Fruit fly (Drosophila melanogaster) whole organism, prepupa: ENCODE measurements around the gene RpS29.

Source experiments
- CG10631 ChIP-seq: fragments of 200-800 bp; sonication (Bioruptor generic); optimal IDR thresholded peaks from 2 replicates; lab custom pipeline; 2016; ENCODE audit warnings: missing biosample characterization, missing genetic modification characterization
- CG11762 ChIP-seq: fragments of 200-800 bp; sonication (Bioruptor generic); optimal IDR thresholded peaks from 3 replicates; lab custom pipeline; 2016; ENCODE audit warnings: missing biosample characterization, missing genetic modification characterization; ENCODE audit not compliant: insufficient read depth
- CG11902 ChIP-seq: fragments of 200-800 bp; sonication (Bioruptor generic); optimal IDR thresholded peaks from 3 replicates; lab custom pipeline; 2016; ENCODE audit warnings: missing biosample characterization, missing genetic modification characterization
- CG15336 ChIP-seq: fragments of 200-800 bp; sonication (Bioruptor generic); IDR thresholded peaks from 2 replicates; pipeline ENCODE4 v1.3.6; 2022; ENCODE audit warnings: missing biosample characterization, missing genetic modification characterization
- CG1621 ChIP-seq: fragments of 200-800 bp; sonication (Bioruptor generic); optimal IDR thresholded peaks from 3 replicates; lab custom pipeline; 2018; ENCODE audit warnings: missing biosample characterization, mild to moderate bottlenecking, missing genetic modification characterization
- CG16779 ChIP-seq: fragments of 200-800 bp; sonication (Bioruptor generic); optimal IDR thresholded peaks from 3 replicates; lab custom pipeline; 2017; ENCODE audit warnings: missing biosample characterization, mild to moderate bottlenecking, missing genetic modification characterization
- CG3032 ChIP-seq: fragments of 200-800 bp; optimal IDR thresholded peaks from 2 replicates; lab custom pipeline; 2019; ENCODE audit warnings: missing biosample characterization, mild to moderate bottlenecking, missing genetic modification characterization, moderate library complexity
- CG34406 ChIP-seq: fragments of 200-800 bp; sonication (Bioruptor generic); optimal IDR thresholded peaks from 3 replicates; lab custom pipeline; 2016; ENCODE audit warnings: missing biosample characterization, missing genetic modification characterization
- CG3919 ChIP-seq: fragments of 200-800 bp; sonication (Bioruptor generic); optimal IDR thresholded peaks from 3 replicates; lab custom pipeline; 2016; ENCODE audit warnings: missing biosample characterization, missing genetic modification characterization
- CG6163 ChIP-seq: fragments of 200-800 bp; sonication (Bioruptor generic); IDR thresholded peaks from 3 replicates; pipeline ENCODE4 v1.3.6; 2022; ENCODE audit warnings: missing biosample characterization, missing genetic modification characterization
- CG6276 ChIP-seq: fragments of 200-800 bp; sonication (Bioruptor generic); optimal IDR thresholded peaks from 2 replicates; lab custom pipeline; 2017; ENCODE audit warnings: missing biosample characterization, mild to moderate bottlenecking, missing genetic modification characterization
- CG8119 ChIP-seq: fragments of 200-800 bp; sonication (Bioruptor generic); IDR thresholded peaks from 3 replicates; pipeline ENCODE4 v1.3.6; 2022; ENCODE audit warnings: missing biosample characterization, missing genetic modification characterization
- CG8319 ChIP-seq: fragments of 200-800 bp; sonication (Bioruptor generic); optimal IDR thresholded peaks from 3 replicates; lab custom pipeline; 2016; ENCODE audit warnings: missing biosample characterization, missing genetic modification characterization
- CG8632 ChIP-seq: fragments of 200-800 bp; sonication (Bioruptor generic); optimal IDR thresholded peaks from 3 replicates; lab custom pipeline; 2016; ENCODE audit warnings: missing biosample characterization, missing genetic modification characterization
- CG9139 ChIP-seq: fragments of 200-800 bp; sonication (Bioruptor generic); optimal IDR thresholded peaks from 3 replicates; lab custom pipeline; 2017; ENCODE audit warnings: missing biosample characterization, mild to moderate bottlenecking, missing genetic modification characterization
- Eip93F ChIP-seq: fragments of 200-800 bp; sonication (Bioruptor generic); optimal IDR thresholded peaks from 2 replicates; lab custom pipeline; 2016; ENCODE audit warnings: missing biosample characterization, mild to moderate bottlenecking, missing genetic modification characterization
- Ets21C ChIP-seq: fragments of 200-800 bp; sonication (Bioruptor generic); optimal IDR thresholded peaks from 3 replicates; lab custom pipeline; 2016; ENCODE audit warnings: missing biosample characterization, missing genetic modification characterization
- Hr38 ChIP-seq: sonication (Bioruptor generic); optimal IDR thresholded peaks from 2 replicates; lab custom pipeline; 2016; ENCODE audit warnings: missing biosample characterization, missing genetic modification characterization
- Hr39 ChIP-seq: fragments of 200-800 bp; sonication (Bioruptor generic); optimal IDR thresholded peaks from 2 replicates; lab custom pipeline; 2016; ENCODE audit warnings: missing biosample characterization, missing genetic modification characterization
- Hr4 ChIP-seq: fragments of 200-800 bp; sonication (Bioruptor generic); optimal IDR thresholded peaks from 3 replicates; lab custom pipeline; 2016; ENCODE audit warnings: missing biosample characterization, missing genetic modification characterization
- Lpt ChIP-seq: fragments of 200-800 bp; sonication (Bioruptor generic); optimal IDR thresholded peaks from 3 replicates; lab custom pipeline; 2016; ENCODE audit warnings: missing biosample characterization, missing genetic modification characterization
- Met ChIP-seq: fragments of 200-800 bp; sonication (Bioruptor generic); optimal IDR thresholded peaks from 3 replicates; lab custom pipeline; 2016; ENCODE audit warnings: missing biosample characterization, missing genetic modification characterization
- OdsH ChIP-seq: fragments of 200-800 bp; sonication (Bioruptor generic); optimal IDR thresholded peaks from 3 replicates; lab custom pipeline; 2016; ENCODE audit warnings: missing biosample characterization, missing genetic modification characterization
- Smox ChIP-seq: fragments of 200-800 bp; sonication (Bioruptor generic); optimal IDR thresholded peaks from 3 replicates; lab custom pipeline; 2016; ENCODE audit warnings: missing biosample characterization, missing genetic modification characterization
- Sox102F ChIP-seq: fragments of 200-800 bp; sonication (Bioruptor generic); optimal IDR thresholded peaks from 2 replicates; lab custom pipeline; 2016; ENCODE audit warnings: missing biosample characterization, mild to moderate bottlenecking, missing genetic modification characterization
- Sox14 ChIP-seq: fragments of 200-800 bp; sonication (Bioruptor generic); optimal IDR thresholded peaks from 3 replicates; lab custom pipeline; 2016; ENCODE audit warnings: missing biosample characterization, missing genetic modification characterization
- Sox15 ChIP-seq: fragments of 200-800 bp; sonication (Bioruptor generic); optimal IDR thresholded peaks from 3 replicates; lab custom pipeline; 2016; ENCODE audit warnings: missing biosample characterization, missing genetic modification characterization
- achi ChIP-seq: fragments of 200-800 bp; sonication (Bioruptor generic); optimal IDR thresholded peaks from 3 replicates; lab custom pipeline; 2016; ENCODE audit warnings: missing biosample characterization, missing genetic modification characterization
- acj6 ChIP-seq: fragments of 200-800 bp; sonication (Bioruptor generic); optimal IDR thresholded peaks from 3 replicates; lab custom pipeline; 2016; ENCODE audit warnings: missing biosample characterization, missing genetic modification characterization
- cyc ChIP-seq: fragments of 200-800 bp; sonication (Bioruptor generic); optimal IDR thresholded peaks from 3 replicates; lab custom pipeline; 2016; ENCODE audit warnings: missing biosample characterization, missing genetic modification characterization
- dac ChIP-seq: fragments of 200-800 bp; sonication (Bioruptor generic); optimal IDR thresholded peaks from 2 replicates; lab custom pipeline; 2017; ENCODE audit warnings: missing biosample characterization, mild to moderate bottlenecking, missing genetic modification characterization
- eg ChIP-seq: fragments of 200-800 bp; sonication (Bioruptor generic); IDR thresholded peaks from 3 replicates; pipeline ENCODE4 v1.3.6; 2022; ENCODE audit warnings: missing biosample characterization, missing genetic modification characterization
- fd59A ChIP-seq: fragments of 200-800 bp; sonication (Bioruptor generic); optimal IDR thresholded peaks from 2 replicates; lab custom pipeline; 2017; ENCODE audit warnings: missing biosample characterization, mild to moderate bottlenecking, missing genetic modification characterization, missing genetic modification reagents
- fd85E ChIP-seq: fragments of 200-800 bp; sonication (Bioruptor generic); optimal IDR thresholded peaks from 3 replicates; lab custom pipeline; 2016; ENCODE audit warnings: missing biosample characterization, missing genetic modification characterization
- net ChIP-seq: fragments of 200-800 bp; sonication (Bioruptor generic); optimal IDR thresholded peaks from 3 replicates; lab custom pipeline; 2016; ENCODE audit warnings: missing biosample characterization, missing genetic modification characterization
- pdm3 ChIP-seq: fragments of 200-800 bp; sonication (Bioruptor generic); optimal IDR thresholded peaks from 3 replicates; lab custom pipeline; 2016; ENCODE audit warnings: missing biosample characterization, missing genetic modification characterization
- salr ChIP-seq, 2 experiments: fragments of 200-800 bp; sonication (Bioruptor generic); optimal IDR thresholded peaks; 3 replicates each; lab custom pipeline; 2016 to 2018; ENCODE audit warnings: missing biosample characterization in 2 of 2, missing genetic modification characterization in 2 of 2, mild to moderate bottlenecking in 1 of 2
- ss ChIP-seq, 2 experiments: fragments of 200-800 bp; sonication (Bioruptor generic); optimal IDR thresholded peaks; 2 replicates in 1 of 2; 3 replicates in 1 of 2; lab custom pipeline; 2017 to 2018; ENCODE audit warnings: mild to moderate bottlenecking in 2 of 2, missing biosample characterization in 2 of 2, missing genetic modification characterization in 2 of 2, moderate library complexity in 1 of 2
- topi ChIP-seq: fragments of 200-800 bp; sonication (Bioruptor generic); optimal IDR thresholded peaks from 3 replicates; lab custom pipeline; 2016; ENCODE audit warnings: missing biosample characterization, missing genetic modification characterization
- vri ChIP-seq: fragments of 200-800 bp; sonication (Bioruptor generic); optimal IDR thresholded peaks from 3 replicates; lab custom pipeline; 2016; ENCODE audit warnings: missing biosample characterization, mild to moderate bottlenecking, missing genetic modification characterization

RpS29 gene

DNA sequence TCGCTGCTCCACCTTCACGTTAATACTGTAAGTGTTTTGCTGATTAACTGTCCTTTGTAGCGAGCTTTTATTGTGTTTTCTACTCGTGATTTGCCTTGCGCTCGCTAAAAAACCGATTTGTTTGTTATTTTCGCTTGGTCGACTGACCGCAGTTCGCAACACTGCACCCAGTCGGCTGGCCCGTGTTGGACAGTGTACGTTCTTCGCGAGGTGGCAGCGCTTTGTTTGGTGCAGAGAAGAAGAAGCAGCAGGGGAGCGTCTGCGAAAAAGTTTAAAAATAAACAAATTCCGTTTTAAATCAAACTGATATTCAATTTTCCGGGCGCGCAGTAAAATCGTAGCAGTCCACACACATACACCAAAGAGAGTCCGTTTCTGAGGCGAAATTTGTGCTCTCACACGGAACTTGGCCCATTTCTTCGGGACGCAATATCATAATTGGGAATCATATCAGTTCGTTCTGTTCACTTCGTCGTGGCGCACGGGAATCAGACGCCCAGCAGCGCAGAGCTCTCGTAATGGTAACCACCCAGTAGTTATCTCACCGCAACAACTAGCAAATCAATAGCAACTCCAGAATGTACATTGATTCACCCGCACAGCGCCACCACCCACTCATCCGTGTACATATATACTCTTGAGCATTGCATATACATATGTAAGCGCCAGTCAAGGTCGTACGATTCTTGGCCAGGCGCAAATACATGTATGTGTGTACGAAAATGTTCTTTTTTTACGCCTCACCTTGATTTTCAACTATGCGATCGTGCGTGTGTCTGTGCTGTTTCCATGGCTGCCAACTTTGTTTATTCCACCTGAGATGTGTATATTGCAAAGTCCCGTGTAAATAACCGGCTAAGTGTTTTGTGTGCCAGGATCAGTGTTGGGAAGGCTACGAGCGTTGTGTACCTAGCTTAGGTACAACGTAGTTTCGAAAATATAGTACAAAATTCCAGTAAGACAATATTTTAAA is 9.9 kb upstream of the RpS29 start, which contains the start of gene Naa80 (continued):
- TF ChIP-seq Sox15 (peak; percentile 24), acj6 (GFP tag; lab: Kevin White, UChicago) (peak; percentile 44), Eip93F (GFP tag; lab: Kevin White, UChicago) (no peak), CG6163 (GFP tag; lab: Robert Waterston, UW) (peak; percentile 59; the same call in 2 of the 3 replicates), cyc (GFP tag; lab: Kevin White, UChicago) (peak; percentile 73), eg (0 out of 3 replicates have a peak, but pooled peaks have one; percentile 30), topi (GFP tag; lab: Kevin White, UChicago) (peak; percentile 82), CG8632 (GFP tag; lab: Kevin White, UChicago) (peak; percentile 46), Hr4 (GFP tag; lab: Kevin White, UChicago) (no peak), Lpt (GFP tag; lab: Kevin White, UChicago) (peak; percentile 35), net (GFP tag; lab: Kevin White, UChicago) (peak; percentile 59)

DNA sequence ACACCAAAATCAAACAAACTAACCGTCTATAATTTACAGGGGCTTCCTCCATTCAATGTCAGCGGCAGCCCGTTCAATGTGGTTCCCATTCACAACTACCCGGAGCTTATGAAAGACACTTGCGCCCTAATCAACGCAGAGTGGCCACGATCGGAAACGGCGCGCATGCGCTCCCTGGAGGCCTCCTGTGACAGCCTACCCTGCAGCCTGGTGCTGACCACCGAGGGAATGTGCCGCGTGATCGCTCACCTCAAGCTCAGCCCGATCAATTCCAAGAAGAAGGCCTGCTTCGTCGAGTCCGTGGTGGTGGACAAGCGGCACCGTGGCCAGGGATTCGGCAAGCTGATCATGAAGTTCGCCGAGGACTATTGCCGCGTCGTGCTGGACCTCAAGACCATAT is 9.0 kb upstream of the RpS29 start, which contains the start of gene MED6:
Gene MED6 (minus strand): TSS at position 101 of the 400 bp plus-strand sequence.
- no peak for TF ChIP-seq CG1621 (tag; lab: Kevin White, UChicago)
- TF ChIP-seq fd59A (GFP tag; lab: Kevin White, UChicago), result no peak
- no peak for TF ChIP-seq topi (GFP tag; lab: Kevin White, UChicago)
- TF ChIP-seq dac, result no peak
- TF ChIP-seq CG34406 (GFP tag; lab: Kevin White, UChicago), result no peak
- TF ChIP-seq ss (GFP tag; optimal IDR thresholded peaks at IDR 0.05; lab: Kevin White, UChicago), result no peak
- TF ChIP-seq pdm3 (GFP tag; lab: Kevin White, UChicago), result no peak

DNA sequence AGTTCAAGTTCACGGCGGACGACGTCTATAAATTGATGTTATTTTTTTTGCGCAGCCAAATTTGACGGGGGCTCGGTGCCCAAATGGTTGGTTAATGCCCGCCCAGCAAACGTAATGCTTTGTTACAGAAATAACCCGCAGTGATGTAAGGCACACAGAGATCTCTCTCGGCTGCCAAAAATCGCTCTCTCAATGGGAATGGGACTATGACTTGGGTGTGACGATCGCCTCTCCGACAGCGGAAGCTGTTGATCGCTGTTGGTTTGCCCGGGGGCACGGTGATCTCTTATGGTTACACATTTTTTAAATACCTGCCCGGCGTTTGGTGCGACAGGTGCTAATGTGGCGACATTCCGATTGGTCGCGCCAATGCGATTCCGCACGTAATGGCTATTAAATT is 7.7 kb upstream of the RpS29 start:
- TF ChIP-seq vri (GFP tag; lab: Kevin White, UChicago) (peak; percentile 63), Lpt (GFP tag; lab: Kevin White, UChicago) (no peak)

DNA sequence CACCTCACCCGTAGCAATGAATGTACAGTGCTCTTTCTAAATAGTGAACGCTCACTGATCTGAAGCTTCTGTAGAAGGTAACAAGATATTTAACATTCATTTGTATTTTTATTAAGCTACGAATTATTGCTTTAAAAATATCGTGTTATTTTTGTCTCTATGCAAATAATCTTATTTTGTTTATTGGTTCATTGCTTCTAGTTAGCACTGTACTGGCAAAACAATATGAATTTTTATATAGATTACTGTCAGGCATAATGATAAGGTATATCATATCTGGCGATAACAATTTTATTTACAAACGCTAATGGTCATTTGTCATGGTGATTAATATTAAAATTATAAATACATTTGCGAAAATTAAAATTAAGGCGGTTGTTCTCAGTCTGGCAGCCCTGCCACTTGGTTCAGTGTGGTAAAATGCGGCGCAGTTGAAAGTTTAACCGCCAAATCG is 6.3 kb upstream of the RpS29 start, which contains the start of gene CG9471:
Gene CG9471 (minus strand): TSS at position 24 of the 454 bp plus-strand sequence.
- peak; percentile 90 for TF ChIP-seq CG1621 (tag; lab: Kevin White, UChicago)
- TF ChIP-seq CG16779 (tag; lab: Kevin White, UChicago), result peak; percentile 85
- TF ChIP-seq CG3032, result peak; percentile 89
- TF ChIP-seq Sox102F, result peak; percentile 97
- TF ChIP-seq CG6276, result peak; percentile 90
- peak; percentile 96 for TF ChIP-seq CG3919 (GFP tag; lab: Kevin White, UChicago)
- peak; percentile 97 for TF ChIP-seq CG6163 (GFP tag; lab: Robert Waterston, UW)
- TF ChIP-seq Hr4 (GFP tag; lab: Kevin White, UChicago), result peak; percentile 96
- TF ChIP-seq CG8119, result peak; percentile 95
- TF ChIP-seq eg, result peak; percentile 97
- TF ChIP-seq vri (GFP tag; lab: Kevin White, UChicago), result peak; percentile 98
- peak; percentile 83 for TF ChIP-seq fd85E (GFP tag; lab: Kevin White, UChicago)
- TF ChIP-seq Sox14 (GFP tag; lab: Kevin White, UChicago), result peak; percentile 97
- TF ChIP-seq Smox (GFP tag; lab: Kevin White, UChicago), result peak; percentile 96
- peak; percentile 95 for TF ChIP-seq achi (GFP tag; lab: Kevin White, UChicago)
- peak; percentile 97 for TF ChIP-seq OdsH (GFP tag; lab: Kevin White, UChicago)
- peak; percentile 96 for TF ChIP-seq CG8632 (GFP tag; lab: Kevin White, UChicago)
- peak; percentile 95 for TF ChIP-seq net (GFP tag; lab: Kevin White, UChicago)
- peak; percentile 60 for TF ChIP-seq dac
- TF ChIP-seq CG8319 (GFP tag; lab: Kevin White, UChicago), result peak; percentile 91
- TF ChIP-seq Lpt (GFP tag; lab: Kevin White, UChicago), result peak; percentile 87
- TF ChIP-seq acj6 (GFP tag; lab: Kevin White, UChicago), result peak; percentile 96
- TF ChIP-seq fd59A (GFP tag; lab: Kevin White, UChicago), result peak; percentile 78
- TF ChIP-seq Met (GFP tag; lab: Kevin White, UChicago), result peak; percentile 97
- peak; percentile 96 for TF ChIP-seq cyc (GFP tag; lab: Kevin White, UChicago)
- TF ChIP-seq salr (GFP tag; optimal IDR thresholded peaks at IDR 0.05; lab: Kevin White, UChicago), result peak; percentile 76 to 91
- TF ChIP-seq CG34406 (GFP tag; lab: Kevin White, UChicago), result peak; percentile 95
- peak; percentile 80 for TF ChIP-seq CG9139 (GFP tag; lab: Kevin White, UChicago)
- TF ChIP-seq CG11902 (GFP tag; lab: Kevin White, UChicago), result peak; percentile 92
- peak; percentile 94 for TF ChIP-seq CG11762
- TF ChIP-seq CG10631 (GFP tag; lab: Kevin White, UChicago), result peak; percentile 96
- TF ChIP-seq Ets21C (GFP tag; lab: Kevin White, UChicago), result peak; percentile 94
- TF ChIP-seq CG15336 (GFP tag; lab: Robert Waterston, UW), result peak; percentile 96
- TF ChIP-seq Hr38 (GFP tag; lab: Kevin White, UChicago), result peak; percentile 31
- peak; percentile 97 for TF ChIP-seq Hr39 (GFP tag; lab: Kevin White, UChicago)
- TF ChIP-seq topi (GFP tag; lab: Kevin White, UChicago), result peak; percentile 99
